Fruit fly (Drosophila melanogaster) whole organism, pupa: ENCODE measurements around the gene atl.

Experiments
- CG10348 ChIP-seq: fragments of 200-800 bp; sonication (Bioruptor generic); IDR thresholded peaks from 2 replicates; pipeline ENCODE4 v1.3.6; 2022; ENCODE audit warnings: missing biosample characterization, missing genetic modification characterization
- CG12605 ChIP-seq: fragments of 200-800 bp; sonication (Bioruptor generic); IDR thresholded peaks from 2 replicates; pipeline ENCODE4 v1.3.6; 2022; ENCODE audit warnings: missing biosample characterization, missing genetic modification characterization
- CG13204 ChIP-seq: fragments of 200-800 bp; sonication (Bioruptor generic); optimal IDR thresholded peaks from 2 replicates; lab custom pipeline; 2018; ENCODE audit warnings: missing biosample characterization, mild to moderate bottlenecking, missing genetic modification characterization, moderate library complexity
- CG14655 ChIP-seq: fragments of 200-800 bp; sonication (Bioruptor generic); optimal IDR thresholded peaks from 3 replicates; lab custom pipeline; 2017; ENCODE audit warnings: mild to moderate bottlenecking, missing biosample characterization, missing genetic modification reagents, missing genetic modification characterization
- CG15710 ChIP-seq: fragments of 200-800 bp; sonication (Bioruptor generic); optimal IDR thresholded peaks from 2 replicates; lab custom pipeline; 2018; ENCODE audit warnings: missing biosample characterization, mild to moderate bottlenecking, missing genetic modification characterization, moderate library complexity
- CG17806 ChIP-seq: fragments of 200-800 bp; sonication (Bioruptor generic); optimal IDR thresholded peaks from 2 replicates; lab custom pipeline; 2018; ENCODE audit warnings: missing biosample characterization, mild to moderate bottlenecking, missing genetic modification characterization, moderate library complexity
- CG32121 ChIP-seq: fragments of 200-800 bp; sonication (Bioruptor generic); IDR thresholded peaks from 2 replicates; pipeline ENCODE4 v1.3.6; 2022; ENCODE audit warnings: missing biosample characterization, missing genetic modification characterization
- CG34367 ChIP-seq: fragments of 200-800 bp; sonication (Bioruptor generic); optimal IDR thresholded peaks from 2 replicates; lab custom pipeline; 2018; ENCODE audit warnings: missing biosample characterization, mild to moderate bottlenecking, missing genetic modification characterization
- CG4496 ChIP-seq: fragments of 200-800 bp; sonication (Bioruptor generic); IDR thresholded peaks from 3 replicates; pipeline ENCODE4 v1.3.6; 2022; ENCODE audit warnings: missing biosample characterization, missing genetic modification characterization
- CG8159 ChIP-seq: fragments of 200-800 bp; sonication (Bioruptor generic); optimal IDR thresholded peaks from 3 replicates; lab custom pipeline; 2018; ENCODE audit warnings: missing biosample characterization, mild to moderate bottlenecking, missing genetic modification characterization, moderate library complexity
- CG8301 ChIP-seq: fragments of 200-800 bp; sonication (Bioruptor generic); optimal IDR thresholded peaks from 2 replicates; lab custom pipeline; 2018; ENCODE audit warnings: missing biosample characterization, mild to moderate bottlenecking, missing genetic modification characterization
- CG9948 ChIP-seq: fragments of 200-800 bp; sonication (Bioruptor generic); optimal IDR thresholded peaks from 2 replicates; lab custom pipeline; 2018; ENCODE audit warnings: missing biosample characterization, mild to moderate bottlenecking, missing genetic modification characterization, moderate library complexity
- D1 ChIP-seq: fragments of 200-800 bp; sonication (Bioruptor generic); optimal IDR thresholded peaks from 2 replicates; lab custom pipeline; 2018; ENCODE audit warnings: missing biosample characterization, mild to moderate bottlenecking, missing genetic modification characterization, moderate library complexity
- EcR ChIP-seq: fragments of 200-800 bp; sonication (Bioruptor generic); optimal IDR thresholded peaks from 3 replicates; lab custom pipeline; 2019; ENCODE audit warnings: missing biosample characterization, missing genetic modification characterization, mild to moderate bottlenecking, moderate library complexity, missing genetic modification reagents
- Ets98B ChIP-seq: fragments of 200-800 bp; sonication (Bioruptor generic); IDR thresholded peaks from 2 replicates; pipeline ENCODE4 v1.3.6; 2022; ENCODE audit warnings: missing biosample characterization, missing genetic modification characterization
- Pif1A ChIP-seq: fragments of 200-800 bp; sonication (Bioruptor generic); optimal IDR thresholded peaks from 3 replicates; lab custom pipeline; 2016; ENCODE audit warnings: missing biosample characterization, missing genetic modification characterization
- Pif1B ChIP-seq: fragments of 200-800 bp; sonication (Bioruptor generic); optimal IDR thresholded peaks from 3 replicates; lab custom pipeline; 2016; ENCODE audit warnings: missing biosample characterization, missing genetic modification characterization
- Snoo ChIP-seq: fragments of 200-800 bp; sonication (Bioruptor generic); optimal IDR thresholded peaks from 3 replicates; lab custom pipeline; 2017; ENCODE audit warnings: missing biosample characterization, mild to moderate bottlenecking, missing genetic modification characterization, inconsistent platforms
- fd96Ca ChIP-seq: fragments of 200-800 bp; sonication (Bioruptor generic); IDR thresholded peaks from 3 replicates; pipeline ENCODE4 v1.3.6; 2022; ENCODE audit warnings: missing biosample characterization, missing genetic modification characterization
- gl ChIP-seq: fragments of 200-800 bp; sonication (Bioruptor generic); optimal IDR thresholded peaks from 2 replicates; lab custom pipeline; 2018; ENCODE audit warnings: missing biosample characterization, mild to moderate bottlenecking, missing genetic modification characterization
- rn ChIP-seq: fragments of 200-800 bp; sonication (Bioruptor generic); IDR thresholded peaks from 2 replicates; pipeline ENCODE4 v1.3.6; 2022; ENCODE audit warnings: missing biosample characterization, missing genetic modification characterization

atl gene

DNA sequence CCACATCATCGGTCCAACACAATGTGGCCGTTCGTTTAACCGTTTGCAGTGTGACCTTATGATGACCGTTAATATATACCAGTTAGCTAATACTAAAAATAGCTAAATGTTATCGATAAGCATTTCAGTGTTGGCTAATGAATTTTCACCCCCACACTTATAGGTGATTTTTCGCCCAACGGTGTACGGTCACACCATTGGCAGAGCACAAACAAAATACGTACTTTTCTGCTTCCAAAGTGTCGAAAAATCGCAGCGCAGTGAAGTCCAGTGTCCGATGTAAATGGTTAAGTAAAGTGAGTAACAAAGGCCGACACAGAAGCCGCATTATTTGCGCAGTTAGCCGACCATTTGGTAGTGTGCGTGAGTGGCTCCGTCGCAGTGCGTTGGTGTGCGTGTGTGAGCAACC lies at the start of gene atl, which contains the start of gene Syx18:
Gene atl, plus strand, starts transcription at position 155 of the 409 bp plus-strand sequence.
Gene Syx18, minus strand, starts transcription at position 46 of the 409 bp plus-strand sequence.
- no peak for TF ChIP-seq CG4496
- TF ChIP-seq CG17806 (tag; lab: Kevin White, UChicago) = no peak
- no peak for TF ChIP-seq CG10348
- no peak for TF ChIP-seq CG8159 (tag; lab: Kevin White, UChicago)
- TF ChIP-seq CG13204 (GFP tag; lab: Kevin White, UChicago) = no peak
- TF ChIP-seq EcR (GFP tag; lab: Kevin White, UChicago) = peak; percentile 47
- no peak for TF ChIP-seq fd96Ca (GFP tag; lab: Robert Waterston, UW)
- TF ChIP-seq Pif1B (GFP tag; lab: Kevin White, UChicago) = no peak
- TF ChIP-seq Snoo (tag; lab: Kevin White, UChicago) = no peak
- TF ChIP-seq, all 21 proteins: peak for 1

DNA sequence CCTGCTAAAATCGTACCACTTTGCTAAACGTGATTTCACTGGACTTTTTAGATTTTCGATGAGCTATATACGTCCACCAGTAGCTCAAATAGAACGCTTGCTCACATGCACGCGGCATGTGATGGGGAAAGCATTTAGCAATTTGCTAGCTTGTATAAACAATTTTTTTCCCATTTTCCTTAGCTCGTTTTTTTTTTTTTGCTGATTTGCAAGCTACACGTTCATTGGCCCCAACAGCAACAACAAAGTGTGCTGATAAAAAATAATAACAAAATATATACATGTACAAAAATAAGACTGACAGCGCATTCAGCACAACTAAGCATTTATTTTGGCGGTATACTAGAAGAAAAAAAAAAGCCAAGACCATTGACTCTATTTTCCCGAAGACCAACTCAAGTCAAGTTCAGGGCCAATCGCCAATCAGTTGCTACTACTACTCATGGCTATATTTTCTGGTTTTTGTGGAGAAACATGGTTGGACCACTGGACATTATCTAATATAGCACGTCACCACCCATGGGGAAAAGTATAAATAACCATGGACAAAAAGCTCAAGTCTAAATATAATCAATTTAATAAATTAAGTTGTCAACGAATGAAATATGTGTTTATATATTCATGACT lies 49.6 kb upstream of the atl start:
- TF ChIP-seq fd96Ca (GFP tag; lab: Robert Waterston, UW) (no peak), D1 (no peak), CG9948 (tag; lab: Kevin White, UChicago) (no peak), Ets98B (GFP tag; lab: Robert Waterston, UW) (no peak), CG34367 (tag; lab: Kevin White, UChicago) (no peak), CG14655 (GFP tag; lab: Kevin White, UChicago) (no peak), CG4496 (no peak), CG12605 (GFP tag; lab: Robert Waterston, UW) (no peak), Snoo (tag; lab: Kevin White, UChicago) (no peak), CG32121 (no peak), Pif1A (no peak), CG13204 (GFP tag; lab: Kevin White, UChicago) (no peak), CG15710 (tag; lab: Kevin White, UChicago) (no peak), CG10348 (no peak), CG8301 (tag; lab: Kevin White, UChicago) (no peak), EcR (GFP tag; lab: Kevin White, UChicago) (no peak), Pif1B (GFP tag; lab: Kevin White, UChicago) (no peak), CG8159 (tag; lab: Kevin White, UChicago) (no peak), CG17806 (tag; lab: Kevin White, UChicago) (no peak), gl (tag; lab: Kevin White, UChicago) (no peak)

DNA sequence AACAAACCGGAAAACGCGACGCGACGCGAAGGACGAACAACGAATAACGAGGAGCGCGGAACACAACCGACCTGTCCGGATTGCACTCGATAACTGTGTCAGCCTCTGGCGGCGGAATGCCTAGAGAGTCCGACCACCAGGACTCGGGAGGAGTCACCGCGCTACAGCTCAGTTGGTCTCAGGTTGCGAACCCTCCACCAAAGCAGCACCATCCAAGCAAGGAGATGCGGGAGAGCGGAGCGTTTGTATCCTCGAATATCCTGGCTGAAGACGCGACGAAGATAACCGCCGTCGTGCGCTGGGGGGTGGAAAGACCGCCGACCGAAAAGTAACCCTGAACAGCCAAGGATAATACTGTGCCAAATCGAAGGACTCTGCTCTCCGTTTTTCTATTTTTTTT lies 48.1 kb upstream of the atl start:
- TF ChIP-seq gl (tag; lab: Kevin White, UChicago) (no peak), CG15710 (tag; lab: Kevin White, UChicago) (no peak), CG8301 (tag; lab: Kevin White, UChicago) (no peak), CG14655 (GFP tag; lab: Kevin White, UChicago) (no peak), Pif1A (no peak), CG9948 (tag; lab: Kevin White, UChicago) (no peak), CG32121 (no peak), EcR (GFP tag; lab: Kevin White, UChicago) (no peak), fd96Ca (GFP tag; lab: Robert Waterston, UW) (no peak), CG17806 (tag; lab: Kevin White, UChicago) (no peak), CG12605 (GFP tag; lab: Robert Waterston, UW) (no peak), CG10348 (no peak), rn (no peak), Pif1B (GFP tag; lab: Kevin White, UChicago) (no peak), CG8159 (tag; lab: Kevin White, UChicago) (no peak), CG13204 (GFP tag; lab: Kevin White, UChicago) (no peak), Ets98B (GFP tag; lab: Robert Waterston, UW) (no peak)
- TF ChIP-seq, all 21 proteins: peak for 0

DNA sequence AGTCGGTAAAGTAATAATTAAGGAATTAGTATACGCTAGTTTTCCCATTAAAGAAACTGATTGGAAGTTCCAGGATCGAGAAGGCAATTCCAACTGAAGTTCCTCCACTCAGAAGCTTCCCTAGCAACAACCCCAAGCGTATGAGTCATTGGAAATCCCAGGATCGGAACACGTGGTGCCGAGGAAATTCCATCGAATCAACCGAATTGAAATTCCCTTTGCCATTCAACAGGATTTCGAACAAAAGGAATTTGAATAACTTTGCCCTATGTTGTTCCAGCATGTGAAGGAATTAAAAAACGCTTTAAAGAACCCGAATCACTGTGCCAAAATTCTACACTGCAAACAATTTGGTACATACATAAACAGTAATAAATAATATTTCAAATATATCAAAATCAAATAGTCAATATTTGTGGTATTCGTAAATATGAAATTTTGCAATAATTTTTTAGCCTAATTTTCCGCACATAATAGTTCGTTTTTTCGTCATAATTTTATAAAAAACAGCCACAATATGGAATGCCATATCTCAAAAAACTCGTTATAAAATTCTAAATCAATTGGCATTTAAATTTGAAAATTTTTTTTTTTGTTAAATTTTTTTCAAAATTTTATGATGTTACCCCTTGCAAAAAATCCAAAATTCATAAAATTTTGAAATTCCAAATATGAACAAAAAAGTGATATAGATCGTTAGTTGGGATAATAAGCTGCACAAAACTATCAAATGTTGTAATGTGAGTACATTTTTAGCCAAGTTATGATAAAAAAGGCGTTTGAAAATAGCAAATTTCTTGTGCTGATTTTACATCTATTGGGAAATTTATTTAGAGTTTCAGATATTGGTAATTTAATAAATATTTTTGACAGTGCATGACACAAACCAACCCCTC lies 45.2 kb upstream of the atl start:
- no peak for TF ChIP-seq CG32121
- TF ChIP-seq Snoo (tag; lab: Kevin White, UChicago) = peak; percentile 7
- TF ChIP-seq Pif1A = no peak
- TF ChIP-seq fd96Ca (GFP tag; lab: Robert Waterston, UW) = no peak
- no peak for TF ChIP-seq Pif1B (GFP tag; lab: Kevin White, UChicago)
- peak; percentile 21 for TF ChIP-seq CG8159 (tag; lab: Kevin White, UChicago)
- no peak for TF ChIP-seq EcR (GFP tag; lab: Kevin White, UChicago)
- no peak for TF ChIP-seq CG12605 (GFP tag; lab: Robert Waterston, UW)
- no peak for TF ChIP-seq Ets98B (GFP tag; lab: Robert Waterston, UW)
- TF ChIP-seq D1 = no peak
- no peak for TF ChIP-seq CG15710 (tag; lab: Kevin White, UChicago)
- TF ChIP-seq CG10348 = no peak
- TF ChIP-seq, all 21 proteins: peak for 2

DNA sequence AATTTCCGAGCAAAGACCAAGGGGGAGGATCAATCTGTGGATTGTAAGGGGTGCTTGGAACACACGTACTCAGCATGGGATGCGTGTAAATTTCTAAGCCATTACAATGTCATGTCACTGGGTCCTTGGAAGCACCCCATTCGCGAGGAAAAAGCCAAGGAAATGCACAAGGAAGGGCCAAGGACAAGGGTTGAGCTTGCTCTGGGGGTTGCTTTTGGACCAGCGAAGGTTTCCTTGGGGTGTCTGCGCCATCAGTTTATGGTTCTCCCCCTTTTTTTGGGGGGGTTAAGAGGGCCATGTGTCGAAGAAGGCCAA lies 44.6 kb upstream of the atl start:
- TF ChIP-seq CG10348 (no peak), CG8159 (tag; lab: Kevin White, UChicago) (no peak), CG8301 (tag; lab: Kevin White, UChicago) (no peak), fd96Ca (GFP tag; lab: Robert Waterston, UW) (no peak), Pif1B (GFP tag; lab: Kevin White, UChicago) (no peak), Pif1A (no peak), CG17806 (tag; lab: Kevin White, UChicago) (no peak), CG12605 (GFP tag; lab: Robert Waterston, UW) (no peak), CG32121 (no peak), CG4496 (no peak), CG34367 (tag; lab: Kevin White, UChicago) (no peak), rn (no peak), gl (tag; lab: Kevin White, UChicago) (no peak), CG15710 (tag; lab: Kevin White, UChicago) (no peak), CG14655 (GFP tag; lab: Kevin White, UChicago) (no peak), Snoo (tag; lab: Kevin White, UChicago) (no peak), D1 (no peak), Ets98B (GFP tag; lab: Robert Waterston, UW) (no peak), CG9948 (tag; lab: Kevin White, UChicago) (no peak)
